Fruit fly (Drosophila melanogaster): Measurements from ENCODE around the gene rin.

dm6 chr3R:13600539-13600938, 46.3 kb upstream of the rin start:
- no peak for TF ChIP-seq CG32121 (GFP tag; IDR thresholded peaks at IDR 0.05)
- TF ChIP-seq CG10348 (GFP tag; IDR thresholded peaks at IDR 0.05), result no peak
- TF ChIP-seq Snoo (tag; optimal IDR thresholded peaks at IDR 0.05), result no peak
- TF ChIP-seq CG8301 (tag; optimal IDR thresholded peaks at IDR 0.05), result no peak
- no peak for TF ChIP-seq CG13204 (GFP tag; optimal IDR thresholded peaks at IDR 0.05)
- TF ChIP-seq CG12605 (GFP tag; IDR thresholded peaks at IDR 0.05), result no peak
- no peak for TF ChIP-seq CG17806 (tag; optimal IDR thresholded peaks at IDR 0.05)
- no peak for TF ChIP-seq EcR (GFP tag; optimal IDR thresholded peaks at IDR 0.05)
- no peak for TF ChIP-seq Pif1A (GFP tag; optimal IDR thresholded peaks at IDR 0.05)
- TF ChIP-seq CG34367 (tag; optimal IDR thresholded peaks at IDR 0.05), result no peak

All from whole organism, pupa.